Fruit fly (Drosophila melanogaster): ENCODE results near the gene CHMP2B.

- TF ChIP-seq Sox102F (GFP tag; optimal IDR thresholded peaks at IDR 0.05) (peak; percentile 78), CG16779 (tag; optimal IDR thresholded peaks at IDR 0.05) (peak; percentile 85), CG4318 (GFP tag; optimal IDR thresholded peaks at IDR 0.05) (peak; percentile 89), acj6 (GFP tag; optimal IDR thresholded peaks at IDR 0.05) (peak; percentile 89), OdsH (GFP tag; optimal IDR thresholded peaks at IDR 0.05) (peak; percentile 90), CG9139 (GFP tag; optimal IDR thresholded peaks at IDR 0.05) (peak; percentile 68), Eip78C (GFP tag) (peak; percentile 96), Eip75B (GFP tag; optimal IDR thresholded peaks at IDR 0.05) (peak; percentile 89), esn (GFP tag; optimal IDR thresholded peaks at IDR 0.05) (peak; percentile 86), Gug (GFP tag; IDR thresholded peaks at IDR 0.05) (peak; percentile 93), CG31627 (GFP tag; optimal IDR thresholded peaks at IDR 0.05) (peak; percentile 85), achi (GFP tag; optimal IDR thresholded peaks at IDR 0.05) (peak; percentile 89), CG15336 (GFP tag; IDR thresholded peaks at IDR 0.05) (peak; percentile 96), CG6276 (GFP tag; optimal IDR thresholded peaks at IDR 0.05) (peak; percentile 92)
Observed at dm6 chr3L:5186807-5187571, 47.6 kb downstream of the CHMP2B start.

Data from whole organism, prepupa.